Worm (Caenorhabditis elegans) whole organism, midembryonic: ENCODE measurements around the gene dbt-1.

Experiments
- T22C8.4 ChIP-seq: fragments of 200-800 bp; sonication (Bioruptor generic); IDR thresholded peaks from 2 replicates; pipeline ENCODE4 v1.3.6; 2022; ENCODE audit warnings: missing genetic modification characterization, missing compliant biosample characterization
- flt-1 ChIP-seq: fragments of 200-800 bp; sonication (Bioruptor generic); IDR thresholded peaks from 2 replicates; pipeline ENCODE4 v1.3.6; 2022; ENCODE audit warnings: missing genetic modification characterization, missing compliant biosample characterization
- med-1 ChIP-seq: sonication (generic microtip); optimal IDR thresholded peaks from 2 replicates; lab custom pipeline; 2017; ENCODE audit warnings: missing genetic modification characterization, mild to moderate bottlenecking, missing compliant biosample characterization, antibody characterized with exemption, missing genetic modification reagents; ENCODE audit not compliant: insufficient read depth
- ref-1 ChIP-seq: fragments of 200-800 bp; sonication (Bioruptor generic); conservative IDR thresholded peaks from 2 replicates; pipeline ENCODE4 v1.3.6; 2022; ENCODE audit warnings: missing genetic modification reagents, missing genetic modification characterization, missing compliant biosample characterization
- ztf-23 ChIP-seq: fragments of 200-800 bp; sonication (Bioruptor generic); IDR thresholded peaks from 2 replicates; pipeline ENCODE4 v1.3.6; 2022; ENCODE audit warnings: missing genetic modification reagents, missing genetic modification characterization, missing compliant biosample characterization

- TF ChIP-seq ztf-23 (GFP tag; lab: Robert Waterston, UW) (no peak), flt-1 (GFP tag; lab: Robert Waterston, UW) (no peak), ref-1 (no peak), T22C8.4 (GFP tag; lab: Robert Waterston, UW) (no peak), med-1 (GFP tag; lab: Kevin White, UChicago) (no peak)
Observed at ce11 chrII:7946830-7947425, 1.9 kb upstream of the dbt-1 start, which contains the start of gene ZK669.5.
